Worm (Caenorhabditis elegans) whole organism, L4 larva: ENCODE data around the gene srd-46.
A peak's percentile ranks its signal among the peaks of the same experiment; 100 is the strongest.

Source experiments
- D1046.2 ChIP-seq: fragments of 200-800 bp; sonication (Bioruptor generic); IDR thresholded peaks from 2 replicates; pipeline ENCODE4 v1.3.6; 2022; ENCODE audit warnings: missing genetic modification characterization, missing compliant biosample characterization
- F44E2.7 ChIP-seq: fragments of 200-800 bp; sonication (Bioruptor generic); IDR thresholded peaks from 2 replicates; pipeline ENCODE4 v2.1.2; 2022; ENCODE audit warnings: missing genetic modification characterization, missing compliant biosample characterization
- Y105C5A.15 ChIP-seq: fragments of 200-800 bp; sonication (Bioruptor generic); IDR thresholded peaks from 2 replicates; pipeline ENCODE4 v1.3.6; 2022; ENCODE audit warnings: missing genetic modification characterization, missing compliant biosample characterization
- Y48G9A.11 ChIP-seq: fragments of 200-800 bp; sonication (Bioruptor generic); IDR thresholded peaks from 2 replicates; pipeline ENCODE4 v1.3.6; 2022; ENCODE audit warnings: missing genetic modification reagents, missing genetic modification characterization, missing compliant biosample characterization
- Y5F2A.4 ChIP-seq: fragments of 200-800 bp; sonication (Bioruptor generic); optimal IDR thresholded peaks from 2 replicates; lab custom pipeline; 2018; ENCODE audit warnings: mild to moderate bottlenecking, missing genetic modification characterization, missing compliant biosample characterization
- Y75B8A.6 ChIP-seq: fragments of 200-800 bp; sonication (Bioruptor generic); IDR thresholded peaks from 2 replicates; pipeline ENCODE4 v1.3.6; 2022; ENCODE audit warnings: missing genetic modification reagents, missing genetic modification characterization, missing compliant biosample characterization
- ZK337.2 ChIP-seq: fragments of 200-800 bp; sonication (Bioruptor generic); IDR thresholded peaks from 2 replicates; pipeline ENCODE4 v1.3.6; 2022; ENCODE audit warnings: missing genetic modification reagents, missing genetic modification characterization, missing compliant biosample characterization
- arid-1 ChIP-seq: fragments of 200-800 bp; sonication (Bioruptor generic); conservative IDR thresholded peaks from 2 replicates; pipeline ENCODE4 v1.3.6; 2022; ENCODE audit warnings: missing genetic modification reagents, missing genetic modification characterization, missing compliant biosample characterization
- attf-4 ChIP-seq: sonication (generic microtip); optimal IDR thresholded peaks from 3 replicates; lab custom pipeline; 2017; ENCODE audit warnings: missing biosample characterization, missing genetic modification characterization
- ceh-82 ChIP-seq: sonication (generic microtip); optimal IDR thresholded peaks from 2 replicates; lab custom pipeline; 2017; ENCODE audit warnings: missing biosample characterization, missing genetic modification characterization
- ces-1 ChIP-seq: fragments of 150-350 bp; sonication (generic microtip); optimal IDR thresholded peaks from 4 replicates; lab custom pipeline; 2014; ENCODE audit warnings: missing biosample characterization, missing genetic modification reagents, missing genetic modification characterization
- daf-16 ChIP-seq, 3 experiments: sonication (generic microtip); optimal IDR thresholded peaks; 2 replicates each; lab custom pipeline; 2016 to 2017; ENCODE audit warnings: missing genetic modification characterization in 3 of 3, missing genetic modification reagents in 3 of 3, mild to moderate bottlenecking in 2 of 3, missing compliant biosample characterization in 2 of 3, missing biosample characterization in 1 of 3, moderate library complexity in 1 of 3
- daf-19 ChIP-seq: fragments of 200-800 bp; sonication (Bioruptor generic); conservative IDR thresholded peaks from 2 replicates; pipeline ENCODE4 v1.3.6; 2022; ENCODE audit warnings: missing genetic modification characterization, missing compliant biosample characterization
- gei-8 ChIP-seq: fragments of 200-800 bp; sonication (Bioruptor generic); optimal IDR thresholded peaks from 2 replicates; lab custom pipeline; 2018; ENCODE audit warnings: mild to moderate bottlenecking, missing genetic modification characterization, missing compliant biosample characterization
- jun-1 ChIP-seq: fragments of 150-350 bp; optimal IDR thresholded peaks from 2 replicates; lab custom pipeline; 2014; ENCODE audit warnings: missing biosample characterization, missing genetic modification reagents, missing genetic modification characterization
- lim-7 ChIP-seq: fragments of 200-800 bp; sonication (Bioruptor generic); IDR thresholded peaks from 2 replicates; pipeline ENCODE4 v1.3.6; 2022; ENCODE audit warnings: missing genetic modification characterization, missing compliant biosample characterization
- lin-29 ChIP-seq: fragments of 200-800 bp; sonication (Bioruptor generic); IDR thresholded peaks from 2 replicates; pipeline ENCODE4 v1.3.6; 2022; ENCODE audit warnings: missing genetic modification reagents, missing genetic modification characterization, missing compliant biosample characterization
- lin-39 ChIP-seq: fragments of 150-350 bp; optimal IDR thresholded peaks from 2 replicates; lab custom pipeline; 2014; ENCODE audit warnings: missing biosample characterization, missing genetic modification reagents, missing genetic modification characterization
- lir-3 ChIP-seq: sonication (generic microtip); optimal IDR thresholded peaks from 2 replicates; lab custom pipeline; 2016; ENCODE audit warnings: mild to moderate bottlenecking, missing genetic modification characterization, missing compliant biosample characterization
- mdl-1 ChIP-seq, 2 experiments: fragments of 150-350 bp in 1 of 2; sonication (generic microtip) in 1 of 2; optimal IDR thresholded peaks; 2 replicates each; lab custom pipeline; 2014 to 2017; ENCODE audit warnings: missing biosample characterization in 2 of 2, missing genetic modification characterization in 2 of 2
- mdt-29 ChIP-seq: fragments of 200-800 bp; sonication (Bioruptor generic); IDR thresholded peaks from 2 replicates; pipeline ENCODE4 v1.3.6; 2022; ENCODE audit warnings: missing genetic modification reagents, missing genetic modification characterization, missing compliant biosample characterization
- nhr-111 ChIP-seq: fragments of 200-800 bp; sonication (Bioruptor generic); optimal IDR thresholded peaks from 2 replicates; lab custom pipeline; 2018; ENCODE audit warnings: mild to moderate bottlenecking, missing genetic modification characterization, missing compliant biosample characterization
- nhr-237 ChIP-seq: sonication (generic microtip); optimal IDR thresholded peaks from 2 replicates; lab custom pipeline; 2017; ENCODE audit warnings: missing biosample characterization, missing genetic modification characterization
- nhr-25 ChIP-seq: sonication (generic microtip); optimal IDR thresholded peaks from 2 replicates; lab custom pipeline; 2017; ENCODE audit warnings: missing genetic modification characterization, mild to moderate bottlenecking, missing compliant biosample characterization, antibody characterized with exemption, moderate library complexity, borderline replicate concordance; ENCODE audit not compliant: insufficient read depth
- nhr-28 ChIP-seq: fragments of 150-350 bp; optimal IDR thresholded peaks from 2 replicates; lab custom pipeline; 2014; ENCODE audit warnings: missing biosample characterization, missing genetic modification characterization
- nhr-6 ChIP-seq: fragments of 150-350 bp; optimal IDR thresholded peaks from 2 replicates; lab custom pipeline; 2014; ENCODE audit warnings: missing biosample characterization, missing genetic modification characterization
- nhr-76 ChIP-seq: fragments of 150-350 bp; optimal IDR thresholded peaks from 2 replicates; lab custom pipeline; 2014; ENCODE audit warnings: missing biosample characterization, missing genetic modification characterization
- set-16 ChIP-seq: fragments of 200-800 bp; sonication (Bioruptor generic); IDR thresholded peaks from 2 replicates; pipeline ENCODE4 v1.3.6; 2022; ENCODE audit warnings: missing genetic modification reagents, missing genetic modification characterization, missing compliant biosample characterization
- skn-1 ChIP-seq: fragments of 150-350 bp; optimal IDR thresholded peaks from 2 replicates; lab custom pipeline; 2014; ENCODE audit warnings: missing biosample characterization, missing genetic modification characterization
- snpc-4 ChIP-seq: fragments of 150-350 bp; optimal IDR thresholded peaks from 2 replicates; lab custom pipeline; 2014; ENCODE audit warnings: missing biosample characterization, missing genetic modification characterization
- spr-3 ChIP-seq: fragments of 200-800 bp; sonication (Bioruptor generic); optimal IDR thresholded peaks from 2 replicates; lab custom pipeline; 2018; ENCODE audit warnings: mild to moderate bottlenecking, missing genetic modification characterization, missing compliant biosample characterization
- tag-97 ChIP-seq: fragments of 200-800 bp; sonication (Bioruptor generic); IDR thresholded peaks from 2 replicates; pipeline ENCODE4 v1.3.6; 2022; ENCODE audit warnings: missing genetic modification characterization, missing compliant biosample characterization
- unc-62 ChIP-seq, 3 experiments: fragments of 150-350 bp in 1 of 3; sonication (generic microtip); optimal IDR thresholded peaks in 2 of 3; peaks in 1 of 3; 1 replicate in 1 of 3; 2 replicates in 2 of 3; lab custom pipeline; 2014 to 2017; ENCODE audit warnings: missing biosample characterization in 3 of 3, missing genetic modification characterization in 3 of 3, missing genetic modification reagents in 3 of 3, missing genotype in 1 of 3
- ztf-7 ChIP-seq: fragments of 150-350 bp; optimal IDR thresholded peaks from 2 replicates; lab custom pipeline; 2014; ENCODE audit warnings: missing biosample characterization, missing genetic modification characterization

Gene srd-46

DNA sequence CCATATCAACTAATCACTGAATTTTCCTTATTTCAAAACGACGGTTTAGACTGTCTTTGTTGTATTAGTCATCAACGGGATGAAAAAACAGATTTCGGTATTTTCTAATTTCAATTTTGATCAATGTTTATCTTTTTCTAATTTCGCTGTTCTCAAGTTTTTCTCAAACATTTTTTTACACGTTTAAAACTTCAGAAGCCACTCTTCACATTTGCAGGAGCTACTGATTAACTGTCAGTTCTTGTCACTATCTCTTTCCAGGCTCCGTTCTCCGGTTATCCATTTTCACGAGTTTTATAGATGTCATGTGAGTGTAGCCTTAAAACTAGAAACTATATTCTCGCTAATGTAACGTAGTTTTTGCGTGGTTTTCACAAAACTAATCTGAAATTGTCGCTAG lies 41.4 kb upstream of the srd-46 start, which contains the start of gene C04B4.4:
C04B4.4 (plus strand) TSS at position 301 of the 400 bp plus-strand sequence.
- TF ChIP-seq ztf-7, result no peak
- TF ChIP-seq attf-4 (tag; lab: Kevin White, UChicago), result no peak
- TF ChIP-seq nhr-28 (tag; lab: Kevin White, UChicago), result no peak
- TF ChIP-seq Y48G9A.11 (GFP tag; lab: Robert Waterston, UW), result no peak
- no peak for TF ChIP-seq nhr-111 (GFP tag; lab: Kevin White, UChicago)
- TF ChIP-seq lir-3 (tag; lab: Kevin White, UChicago), result no peak
- TF ChIP-seq daf-19 (GFP tag; lab: Robert Waterston, UW), result no peak
- no peak for TF ChIP-seq skn-1 (tag; lab: Kevin White, UChicago)
- no peak for TF ChIP-seq gei-8 (GFP tag; lab: Kevin White, UChicago)
- TF ChIP-seq nhr-237 (tag; lab: Kevin White, UChicago), result no peak
- no peak for TF ChIP-seq nhr-76 (tag; lab: Kevin White, UChicago)
- no peak for TF ChIP-seq F44E2.7 (GFP tag; lab: Robert Waterston, UW)
- TF ChIP-seq Y75B8A.6, result no peak
- TF ChIP-seq arid-1 (GFP tag; lab: Robert Waterston, UW), result no peak
- TF ChIP-seq Y5F2A.4 (GFP tag; lab: Kevin White, UChicago), result no peak
- no peak for TF ChIP-seq ceh-82 (tag; lab: Kevin White, UChicago)

DNA sequence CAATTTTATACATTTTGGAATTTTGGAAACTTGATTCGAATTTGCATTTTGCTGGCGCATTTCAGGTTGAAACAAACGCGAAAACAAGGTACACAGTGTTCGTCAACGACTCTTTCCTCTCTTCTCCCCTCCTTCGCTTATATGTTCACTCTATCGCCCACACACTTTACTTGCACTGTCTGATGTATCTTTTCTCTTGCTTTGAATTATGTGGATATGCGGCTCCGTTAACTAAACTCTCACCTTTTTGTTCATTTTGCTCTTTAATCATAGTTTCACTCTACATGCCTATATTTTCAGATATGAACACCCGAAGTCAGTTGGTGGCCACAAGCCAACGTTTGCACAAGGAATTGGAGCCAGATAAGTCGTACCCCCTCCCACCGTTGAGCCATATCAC lies 37.6 kb upstream of the srd-46 start, which contains the start of gene W06D11.1:
W06D11.1 (plus strand) TSS at position 301 of the 400 bp plus-strand sequence.
- TF ChIP-seq unc-62 (GFP tag; optimal IDR thresholded peaks at IDR 0.05 in 1 of 2; lab: Kevin White, UChicago) (peak in 1 of 2 experiments; percentile 61), unc-62 (tag; optimal IDR thresholded peaks at IDR 0.05; lab: Kevin White, UChicago) (no peak), nhr-28 (tag; lab: Kevin White, UChicago) (no peak)
- TF ChIP-seq, all 104 proteins: peak for 1

DNA sequence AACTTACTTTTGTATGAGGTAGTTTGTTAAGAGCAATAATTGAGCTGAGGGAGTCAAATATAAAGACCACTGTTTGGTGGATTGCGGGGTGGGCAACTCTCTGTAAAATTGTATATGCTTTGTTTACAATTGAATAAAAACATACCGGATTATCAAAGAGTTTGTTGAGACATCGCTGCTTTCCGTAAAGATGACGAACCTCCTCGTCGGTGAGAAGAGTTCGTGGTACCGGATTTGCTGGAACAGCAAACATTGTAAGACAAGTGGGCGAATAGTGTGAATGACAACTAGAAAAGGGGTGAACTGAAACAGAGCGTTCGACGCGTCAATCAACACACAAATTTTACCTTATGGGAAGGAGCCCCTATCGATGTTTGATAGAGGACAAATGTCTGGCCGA lies 35.5 kb upstream of the srd-46 start, which contains the start of gene W06D11.2:
W06D11.2 (minus strand) TSS at position 339 of the 400 bp plus-strand sequence.
- no peak for TF ChIP-seq ces-1 (GFP tag; lab: Kevin White, UChicago)
- TF ChIP-seq unc-62 (GFP tag; optimal IDR thresholded peaks at IDR 0.05 in 1 of 2; lab: Kevin White, UChicago), result peak in 1 of 2 experiments; percentile 96
- no peak for TF ChIP-seq unc-62 (tag; optimal IDR thresholded peaks at IDR 0.05; lab: Kevin White, UChicago)

DNA sequence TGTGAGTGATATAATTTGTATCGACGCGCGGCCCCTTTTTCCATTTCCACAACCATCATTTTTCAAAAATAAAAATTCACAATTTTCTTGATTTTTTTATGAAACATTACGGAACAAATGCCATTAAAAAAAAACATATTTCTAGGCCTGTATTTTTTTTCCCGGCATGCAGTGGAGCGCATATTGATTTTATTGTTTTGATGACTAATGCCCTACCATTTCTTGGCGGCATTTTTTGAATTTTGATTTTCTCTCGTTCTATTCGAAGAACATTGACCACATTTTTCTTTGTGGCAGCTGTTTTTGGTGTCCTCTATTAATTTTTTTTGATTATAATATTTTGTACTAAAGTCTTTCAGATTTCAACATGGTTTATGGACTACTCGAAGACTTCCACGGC lies 33.6 kb upstream of the srd-46 start, which contains the start of gene W06D11.3:
W06D11.3 (plus strand) TSS at position 360 of the 400 bp plus-strand sequence.
- TF ChIP-seq lin-39 (tag; lab: Kevin White, UChicago) (no peak), jun-1 (tag; lab: Kevin White, UChicago) (no peak), arid-1 (GFP tag; lab: Robert Waterston, UW) (no peak), spr-3 (no peak), nhr-6 (tag; lab: Kevin White, UChicago) (no peak), Y75B8A.6 (no peak), Y105C5A.15 (no peak), lin-29 (no peak), daf-16 (GFP tag; optimal IDR thresholded peaks at IDR 0.05; lab: Kevin White, UChicago) (no peak), daf-16 (tag; optimal IDR thresholded peaks at IDR 0.05; lab: Kevin White, UChicago) (no peak), tag-97 (GFP tag; lab: Robert Waterston, UW) (no peak), set-16 (no peak), ces-1 (GFP tag; lab: Kevin White, UChicago) (no peak), nhr-25 (tag; lab: Kevin White, UChicago) (no peak), D1046.2 (GFP tag; lab: Robert Waterston, UW) (no peak), lim-7 (GFP tag; lab: Robert Waterston, UW) (no peak), ZK337.2 (GFP tag; lab: Robert Waterston, UW) (no peak), mdt-29 (no peak), snpc-4 (tag; lab: Kevin White, UChicago) (no peak), mdl-1 (tag; optimal IDR thresholded peaks at IDR 0.05; lab: Kevin White, UChicago) (no peak)
